Worm (Caenorhabditis elegans): ENCODE results near the gene hlh-25.

ce11 chrII:5512473-5513097, 22.5 kb upstream of the hlh-25 start:
- TF ChIP-seq him-1 (tag; optimal IDR thresholded peaks at IDR 0.05) (no peak), W03F9.2 (tag; optimal IDR thresholded peaks at IDR 0.05) (no peak), dao-5 (tag; optimal IDR thresholded peaks at IDR 0.05) (no peak)
